Worm (Caenorhabditis elegans) whole organism, L2 larva: ENCODE measurements around the gene unc-33.

ENCODE experiments used
- aly-2 ChIP-seq: fragments of 150-350 bp; optimal IDR thresholded peaks from 2 replicates; lab custom pipeline; 2014; ENCODE audit warnings: missing biosample characterization, missing genetic modification characterization
- ceh-16 ChIP-seq: fragments of 150-350 bp; optimal IDR thresholded peaks from 2 replicates; lab custom pipeline; 2014; ENCODE audit warnings: missing biosample characterization, missing genetic modification characterization
- mbf-1 ChIP-seq: sonication (generic microtip); optimal IDR thresholded peaks from 2 replicates; lab custom pipeline; 2017; ENCODE audit warnings: missing biosample characterization, missing genetic modification characterization
- nhr-12 ChIP-seq: fragments of 150-350 bp; optimal IDR thresholded peaks from 2 replicates; lab custom pipeline; 2014; ENCODE audit warnings: missing biosample characterization, missing genetic modification characterization
- nhr-23 ChIP-seq: fragments of 150-350 bp; optimal IDR thresholded peaks from 2 replicates; lab custom pipeline; 2014; ENCODE audit warnings: missing biosample characterization, missing genetic modification reagents, missing genetic modification characterization
- nhr-237 ChIP-seq: fragments of 150-350 bp; optimal IDR thresholded peaks from 2 replicates; lab custom pipeline; 2014; ENCODE audit warnings: missing biosample characterization, missing genetic modification characterization
- peb-1 ChIP-seq: fragments of 150-350 bp; optimal IDR thresholded peaks from 2 replicates; lab custom pipeline; 2014; ENCODE audit warnings: missing biosample characterization, missing genetic modification characterization
- skn-1 ChIP-seq: sonication (generic microtip); optimal IDR thresholded peaks from 2 replicates; lab custom pipeline; 2017; ENCODE audit warnings: missing biosample characterization, missing genetic modification characterization
- zag-1 ChIP-seq: fragments of 150-350 bp; optimal IDR thresholded peaks from 2 replicates; lab custom pipeline; 2014; ENCODE audit warnings: missing biosample characterization, missing genetic modification characterization
- ztf-11 ChIP-seq: sonication (generic microtip); optimal IDR thresholded peaks from 2 replicates; lab custom pipeline; 2017; ENCODE audit warnings: missing biosample characterization, missing genetic modification characterization

DNA sequence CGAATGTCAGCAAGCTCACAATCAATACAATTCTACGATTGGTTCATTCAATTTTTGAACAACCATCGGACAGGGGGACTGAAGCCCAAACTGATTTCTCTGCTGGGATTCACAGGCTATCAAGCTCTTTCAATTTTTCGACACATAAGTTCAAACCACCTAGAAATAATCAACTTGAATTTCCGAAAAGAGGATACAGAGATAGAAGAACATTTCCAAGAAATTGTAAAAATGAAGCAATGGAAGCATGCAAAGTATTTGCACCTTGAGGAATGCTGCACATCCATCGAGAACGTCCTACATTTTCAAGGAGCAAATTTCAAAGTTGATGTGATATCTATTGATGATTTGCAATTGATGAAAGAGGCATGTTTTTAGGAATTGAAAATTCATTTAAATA is 48.9 kb upstream of the unc-33 start:
- TF ChIP-seq peb-1 (tag; lab: Kevin White, UChicago) (no peak), nhr-23 (tag; lab: Kevin White, UChicago) (no peak), aly-2 (tag; lab: Kevin White, UChicago) (no peak), skn-1 (no peak), mbf-1 (tag; lab: Kevin White, UChicago) (no peak), ceh-16 (tag; lab: Kevin White, UChicago) (no peak), zag-1 (no peak), ztf-11 (tag; lab: Kevin White, UChicago) (no peak), nhr-237 (tag; lab: Kevin White, UChicago) (no peak), nhr-12 (no peak)
